Worm (Caenorhabditis elegans) whole organism, young adult: ENCODE data around the gene fbxb-19.

Source experiments
- B0261.1 ChIP-seq: sonication (generic microtip); optimal IDR thresholded peaks from 2 replicates; lab custom pipeline; 2016; ENCODE audit warnings: mild to moderate bottlenecking, missing genetic modification characterization, moderate library complexity, missing compliant biosample characterization
- unc-130 ChIP-seq: sonication (generic microtip); optimal IDR thresholded peaks from 2 replicates; lab custom pipeline; 2016; ENCODE audit warnings: missing genetic modification reagents, missing genetic modification characterization, missing compliant biosample characterization

DNA sequence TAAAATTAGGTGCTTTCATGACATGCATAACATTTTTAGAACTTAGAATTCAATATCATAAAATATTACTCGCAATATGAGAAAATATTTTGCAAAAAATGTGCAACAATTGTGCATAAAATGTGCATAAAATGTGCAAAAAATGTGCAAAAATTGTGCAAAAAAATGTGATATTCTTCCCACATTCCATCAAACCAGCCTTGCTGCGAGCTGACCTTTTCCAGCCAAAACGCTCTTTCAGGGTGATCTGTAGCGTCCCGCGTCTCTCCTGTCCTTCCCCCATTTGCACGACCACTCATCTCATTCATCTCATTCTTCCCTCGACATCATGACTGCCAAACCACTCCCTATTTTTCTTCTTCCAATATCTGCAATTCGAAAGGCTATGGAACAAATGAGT is 12.9 kb downstream of the fbxb-19 start, which contains the start of gene fbxb-17:
- TF ChIP-seq B0261.1 (tag; lab: Kevin White, UChicago) (no peak), unc-130 (GFP tag; lab: Kevin White, UChicago) (no peak)
